Worm (Caenorhabditis elegans): ENCODE measurements around the gene zipt-17.

zipt-17 gene

DNA sequence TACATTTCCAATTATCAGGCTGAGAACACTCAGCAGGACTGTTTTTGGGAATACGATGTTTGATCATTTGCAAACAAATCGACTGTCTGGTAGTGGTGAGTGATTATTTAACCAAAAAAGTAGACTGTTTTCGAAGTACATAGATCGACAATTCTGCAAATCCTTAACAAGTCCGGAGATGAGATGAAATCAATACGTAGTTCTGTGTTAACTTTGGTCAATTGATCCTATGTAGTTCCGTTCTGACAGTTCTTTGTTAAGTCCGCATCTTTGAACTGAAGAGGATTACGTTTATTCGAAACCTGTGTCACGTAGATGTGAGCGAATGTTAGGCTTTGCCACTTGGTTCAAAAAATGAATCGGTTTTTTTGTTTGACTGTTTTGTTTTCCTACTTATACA lies 15.6 kb downstream of the zipt-17 start, which contains the start of gene clec-199:
TSS of gene clec-199 (plus strand) at position 301 of the 400 bp plus-strand sequence.
- no peak for TF ChIP-seq unc-62 (GFP tag; optimal IDR thresholded peaks at IDR 0.05)

ce11 chrIV:17346599-17347218 lies 20.5 kb downstream of the zipt-17 start, which contains the start of the genes clec-197 and clec-198:
Gene clec-197, minus strand, starts transcription at chrIV:17346699.
Gene clec-198, plus strand, starts transcription at chrIV:17347168.
- no peak for TF ChIP-seq unc-62 (GFP tag; optimal IDR thresholded peaks at IDR 0.05)

DNA sequence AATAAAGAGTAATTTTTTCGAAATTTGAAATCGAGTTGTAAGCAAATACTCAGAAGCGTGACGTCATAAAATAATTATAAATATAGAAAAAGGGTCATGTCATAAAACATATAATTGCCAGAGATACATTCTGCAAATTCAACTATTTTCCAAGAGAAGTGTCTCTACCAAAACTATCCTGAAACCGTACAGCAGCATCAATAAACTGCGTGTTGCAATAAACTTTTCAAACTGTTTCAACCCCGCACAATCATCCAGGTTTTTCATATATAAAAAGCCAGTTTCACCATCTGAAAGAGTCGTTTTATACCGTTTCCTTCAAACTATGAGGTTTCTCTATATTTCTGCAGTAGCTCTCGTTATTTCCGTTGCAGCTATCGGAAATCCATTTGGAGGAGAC lies 23.7 kb downstream of the zipt-17 start, which contains the start of gene C49C3.11:
TSS of gene C49C3.11 (plus strand) at position 301 of the 400 bp plus-strand sequence.
- no peak for TF ChIP-seq unc-62 (GFP tag; optimal IDR thresholded peaks at IDR 0.05)

DNA sequence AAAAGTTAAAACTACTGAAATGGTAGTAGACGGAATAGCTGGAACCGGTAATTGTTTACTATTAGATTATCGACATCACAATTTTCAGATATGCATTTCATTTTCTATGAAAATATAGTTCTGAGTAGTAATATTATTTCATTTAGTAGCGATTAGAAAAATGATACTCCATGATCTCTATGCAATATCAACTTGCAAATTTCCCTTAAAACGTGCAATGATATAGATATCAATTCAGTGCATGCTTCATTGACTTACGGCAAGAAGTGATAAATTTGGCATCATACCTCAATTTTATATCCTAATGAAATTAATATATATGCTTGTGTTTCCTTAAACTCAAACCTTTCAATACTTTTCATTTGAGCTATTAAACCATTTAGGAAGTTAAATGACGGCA lies 24.5 kb downstream of the zipt-17 start, which contains the start of gene C49C3.21:
TSS of gene C49C3.21 (plus strand) at position 301 of the 400 bp plus-strand sequence.
- TF ChIP-seq unc-62 (GFP tag; optimal IDR thresholded peaks at IDR 0.05), result no peak

DNA sequence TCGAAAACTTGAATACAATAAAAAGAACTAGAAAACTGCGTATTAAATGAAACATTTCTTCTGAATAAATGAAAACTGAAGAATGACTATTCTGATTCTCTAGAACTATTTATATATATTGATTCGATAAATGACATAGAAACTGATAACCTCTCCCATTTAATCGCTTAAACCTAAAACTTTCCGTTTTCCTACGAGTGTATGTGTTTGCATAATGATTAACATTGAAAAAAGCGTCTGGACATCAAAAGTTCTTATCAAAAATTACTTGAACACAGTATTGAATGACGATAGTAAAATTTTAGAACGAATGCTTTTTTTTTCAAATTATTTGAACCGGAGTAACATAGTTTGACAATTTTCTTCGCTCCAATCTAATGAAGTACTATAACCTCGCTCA lies 25.0 kb downstream of the zipt-17 start, which contains the start of gene C49C3.9:
TSS of gene C49C3.9 (minus strand) at position 136 of the 400 bp plus-strand sequence.
- no peak for TF ChIP-seq unc-62 (GFP tag; optimal IDR thresholded peaks at IDR 0.05)

DNA sequence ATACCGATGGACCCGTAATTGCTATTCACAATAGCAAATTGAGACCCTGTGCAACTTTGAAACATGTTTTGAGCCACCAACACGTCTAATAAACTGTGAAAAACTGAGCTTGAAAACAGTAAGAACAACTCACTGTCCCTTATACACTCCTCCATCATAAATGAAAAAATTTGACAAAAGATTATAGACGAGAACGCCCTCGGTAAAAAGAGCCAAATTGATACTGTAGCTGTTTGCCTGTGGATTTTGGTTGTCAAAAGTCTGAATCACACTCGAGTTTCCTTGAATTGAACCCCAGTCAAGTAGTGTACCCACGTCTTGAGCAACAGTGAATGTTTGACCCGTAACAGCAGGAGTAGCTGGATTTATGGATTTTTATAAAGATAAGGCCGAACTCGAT lies 26.2 kb downstream of the zipt-17 start:
- TF ChIP-seq unc-62 (GFP tag; optimal IDR thresholded peaks at IDR 0.05), result no peak

DNA sequence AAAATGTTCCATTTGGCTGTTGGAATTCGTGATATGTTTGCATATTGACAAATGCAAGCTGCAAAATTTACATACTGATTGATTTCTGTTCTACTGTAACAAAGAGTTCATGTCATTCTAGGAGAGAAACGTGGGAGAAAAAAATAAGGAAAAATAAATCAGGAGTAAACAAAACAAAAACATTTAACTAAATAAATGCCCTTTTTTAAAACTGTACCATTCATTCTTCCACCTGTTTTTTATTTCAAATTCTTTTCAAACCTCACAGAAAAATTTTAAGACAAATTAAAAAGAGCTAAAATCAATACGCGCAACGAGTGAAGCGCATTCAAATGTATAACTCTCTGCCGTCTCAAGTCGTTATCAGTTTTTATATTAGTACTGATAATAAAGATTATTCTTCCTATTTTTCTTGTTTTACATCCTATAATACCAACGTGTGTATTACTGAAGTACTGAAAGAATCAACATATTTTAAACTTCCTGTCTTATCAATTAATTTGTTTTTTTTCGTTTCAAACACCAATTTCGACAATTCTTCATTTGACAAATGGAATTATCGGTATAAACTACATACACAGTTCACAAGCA lies 28.2 kb downstream of the zipt-17 start, which contains the start of gene C49C3.10:
TSS of gene C49C3.10 (minus strand) at position 51 of the 591 bp plus-strand sequence.
- no peak for TF ChIP-seq unc-62 (GFP tag; optimal IDR thresholded peaks at IDR 0.05)

DNA sequence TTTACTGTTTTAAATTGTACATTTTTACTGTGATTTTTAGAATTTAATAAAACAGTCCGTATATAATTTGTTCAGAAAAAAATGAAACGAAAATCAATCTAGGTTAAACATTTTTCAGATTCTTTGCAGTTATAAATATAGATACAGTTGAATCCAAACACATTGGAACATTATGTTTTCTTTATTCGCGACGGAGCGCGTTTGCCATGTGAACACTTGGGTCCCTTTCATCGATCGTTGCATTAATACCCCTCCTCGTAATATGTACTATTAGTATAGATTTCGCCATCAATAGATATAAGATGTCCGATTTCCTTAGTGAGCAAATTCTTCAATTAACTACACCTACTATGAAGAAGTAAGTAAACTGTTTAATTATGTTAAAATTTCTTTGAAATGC lies 32.2 kb downstream of the zipt-17 start, which contains the start of gene C49C3.8:
TSS of gene C49C3.8 (plus strand) at position 173 of the 400 bp plus-strand sequence.
- TF ChIP-seq unc-62 (GFP tag; optimal IDR thresholded peaks at IDR 0.05), result no peak

ce11 chrIV:17333542-17334281 lies 33.5 kb downstream of the zipt-17 start, which contains the start of gene C49C3.15:
Gene C49C3.15, plus strand, starts transcription at chrIV:17334231.
- TF ChIP-seq unc-62 (GFP tag; optimal IDR thresholded peaks at IDR 0.05), result no peak

- no peak for TF ChIP-seq unc-62 (GFP tag; optimal IDR thresholded peaks at IDR 0.05)
Observed at ce11 chrIV:17332261-17332660, 34.9 kb downstream of the zipt-17 start, which contains the start of gene C49C3.7. Gene C49C3.7, plus strand, starts transcription at chrIV:17332561.

ce11 chrIV:17331100-17331577 lies 36.1 kb downstream of the zipt-17 start, which contains the start of gene C49C3.6:
Gene C49C3.6, plus strand, starts transcription at chrIV:17331527.
- no peak for TF ChIP-seq unc-62 (GFP tag; optimal IDR thresholded peaks at IDR 0.05)

- no peak for TF ChIP-seq unc-62 (GFP tag; optimal IDR thresholded peaks at IDR 0.05)
Observed at ce11 chrIV:17328834-17329233, 38.4 kb downstream of the zipt-17 start, which contains the start of gene ceh-88. Gene ceh-88, plus strand, starts transcription at chrIV:17329188.

- no peak for TF ChIP-seq unc-62 (GFP tag; optimal IDR thresholded peaks at IDR 0.05)
Observed at ce11 chrIV:17320445-17320844, 46.7 kb downstream of the zipt-17 start, which contains the start of gene C49C3.4. Gene C49C3.4, plus strand, starts transcription at chrIV:17320795.

DNA sequence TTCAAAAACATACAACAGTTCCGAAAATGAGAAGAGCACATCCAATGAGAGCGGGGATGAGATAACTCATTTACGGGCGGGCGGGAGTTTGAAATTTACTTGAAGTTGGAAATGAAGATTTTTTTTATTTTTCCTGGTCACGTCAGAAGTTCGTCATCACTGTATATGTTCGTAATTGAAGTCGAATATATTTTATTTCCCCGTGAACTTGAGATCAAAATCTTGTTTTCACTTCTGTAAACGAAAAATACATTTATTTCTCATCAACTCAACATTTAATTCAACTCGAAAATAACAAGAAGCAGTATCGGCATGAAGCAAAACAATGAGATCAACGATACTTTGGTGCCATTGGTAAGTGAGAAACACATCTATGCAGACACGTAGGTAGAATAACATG lies 50.8 kb downstream of the zipt-17 start, which contains the start of gene C49C3.20:
TSS of gene C49C3.20 (minus strand) at position 101 of the 400 bp plus-strand sequence.
- TF ChIP-seq unc-62 (GFP tag; optimal IDR thresholded peaks at IDR 0.05), result no peak
